Worm (Caenorhabditis elegans) whole organism, L3 larva: ENCODE measurements around the gene Y38H8A.2.
"Not testable (repeated sequence)": the region's sequence is repeated elsewhere in the genome, so short reads cannot be mapped to it uniquely, and the experiment has no call there.

ENCODE experiments used
- R02D3.7 ChIP-seq: fragments of 150-350 bp; optimal IDR thresholded peaks from 2 replicates; lab custom pipeline; 2014; ENCODE audit warnings: missing biosample characterization, missing genetic modification characterization
- ceh-16 ChIP-seq: sonication (generic microtip); optimal IDR thresholded peaks from 2 replicates; lab custom pipeline; 2017; ENCODE audit warnings: missing biosample characterization, missing genetic modification characterization
- ceh-28 ChIP-seq: fragments of 150-350 bp; optimal IDR thresholded peaks from 2 replicates; lab custom pipeline; 2014; ENCODE audit warnings: missing biosample characterization, missing genetic modification reagents, missing genetic modification characterization
- daf-12 ChIP-seq: fragments of 150-350 bp; optimal IDR thresholded peaks from 2 replicates; lab custom pipeline; 2014; ENCODE audit warnings: missing biosample characterization, missing genetic modification reagents, missing genetic modification characterization
- egl-27 ChIP-seq: sonication (generic microtip); optimal IDR thresholded peaks from 4 replicates; lab custom pipeline; 2017; ENCODE audit warnings: missing biosample characterization, missing genetic modification reagents, missing genetic modification characterization
- egl-5 ChIP-seq: fragments of 150-350 bp; optimal IDR thresholded peaks from 2 replicates; lab custom pipeline; 2017; ENCODE audit warnings: missing biosample characterization, missing genetic modification reagents, missing genetic modification characterization, inconsistent platforms
- eor-1 ChIP-seq, 2 experiments: fragments of 150-350 bp; optimal IDR thresholded peaks; 2 replicates each; lab custom pipeline; 2014 to 2018; ENCODE audit warnings: missing biosample characterization in 2 of 2, missing genetic modification characterization in 2 of 2
- fkh-10 ChIP-seq: sonication (generic microtip); optimal IDR thresholded peaks from 2 replicates; lab custom pipeline; 2017; ENCODE audit warnings: missing biosample characterization, missing genetic modification reagents, missing genetic modification characterization
- fkh-2 ChIP-seq: fragments of 150-350 bp; optimal IDR thresholded peaks from 2 replicates; lab custom pipeline; 2014; ENCODE audit warnings: missing biosample characterization, missing genetic modification reagents, missing genetic modification characterization
- hmg-11 ChIP-seq: sonication (generic microtip); optimal IDR thresholded peaks from 2 replicates; lab custom pipeline; 2016; ENCODE audit warnings: missing genetic modification characterization, missing compliant biosample characterization
- lin-15B ChIP-seq: fragments of 150-350 bp; optimal IDR thresholded peaks from 2 replicates; lab custom pipeline; 2014; ENCODE audit warnings: missing biosample characterization, missing genetic modification characterization
- lin-39 ChIP-seq: fragments of 150-350 bp; optimal IDR thresholded peaks from 2 replicates; lab custom pipeline; 2018; ENCODE audit warnings: missing biosample characterization, missing genetic modification reagents, missing genetic modification characterization
- lsy-12 ChIP-seq: sonication (generic microtip); optimal IDR thresholded peaks from 2 replicates; lab custom pipeline; 2016; ENCODE audit warnings: mild to moderate bottlenecking, missing genetic modification characterization, missing compliant biosample characterization
- nfya-1 ChIP-seq: sonication (generic microtip); optimal IDR thresholded peaks from 2 replicates; lab custom pipeline; 2017; ENCODE audit warnings: missing genetic modification characterization, mild to moderate bottlenecking, missing compliant biosample characterization, antibody characterized with exemption, moderate library complexity; ENCODE audit not compliant: insufficient read depth
- nhr-12 ChIP-seq: fragments of 150-350 bp; optimal IDR thresholded peaks from 2 replicates; lab custom pipeline; 2014; ENCODE audit warnings: missing biosample characterization, missing genetic modification characterization
- nhr-23 ChIP-seq: fragments of 150-350 bp; optimal IDR thresholded peaks from 2 replicates; lab custom pipeline; 2014; ENCODE audit warnings: missing biosample characterization, missing genetic modification reagents, missing genetic modification characterization
- nhr-237 ChIP-seq: fragments of 150-350 bp; optimal IDR thresholded peaks from 2 replicates; lab custom pipeline; 2014; ENCODE audit warnings: missing biosample characterization, missing genetic modification characterization
- nhr-25 ChIP-seq: sonication (generic microtip); optimal IDR thresholded peaks from 2 replicates; lab custom pipeline; 2017; ENCODE audit warnings: missing biosample characterization, missing genetic modification characterization
- nhr-28 ChIP-seq: fragments of 150-350 bp; optimal IDR thresholded peaks from 2 replicates; lab custom pipeline; 2014; ENCODE audit warnings: missing biosample characterization, missing genetic modification characterization
- nhr-43 ChIP-seq: sonication (generic microtip); optimal IDR thresholded peaks from 2 replicates; lab custom pipeline; 2016; ENCODE audit warnings: mild to moderate bottlenecking, missing genetic modification characterization, missing compliant biosample characterization; ENCODE audit not compliant: poor library complexity, severe bottlenecking
- nhr-67 ChIP-seq: fragments of 150-350 bp; optimal IDR thresholded peaks from 2 replicates; lab custom pipeline; 2014; ENCODE audit warnings: missing biosample characterization, missing genetic modification characterization
- pha-4 ChIP-seq: fragments of 150-350 bp; optimal IDR thresholded peaks from 2 replicates; lab custom pipeline; 2014; ENCODE audit warnings: missing biosample characterization, missing genetic modification reagents, missing genetic modification characterization
- pqm-1 ChIP-seq: fragments of 150-350 bp; optimal IDR thresholded peaks from 2 replicates; lab custom pipeline; 2017; ENCODE audit warnings: missing biosample characterization, missing genetic modification characterization, inconsistent platforms
- sea-2 ChIP-seq: fragments of 150-350 bp; sonication (generic microtip); optimal IDR thresholded peaks from 4 replicates; lab custom pipeline; 2014; ENCODE audit warnings: missing biosample characterization, missing genetic modification reagents, missing genetic modification characterization
- skn-1 ChIP-seq: fragments of 150-350 bp; optimal IDR thresholded peaks from 2 replicates; lab custom pipeline; 2014; ENCODE audit warnings: missing biosample characterization, missing genetic modification characterization
- snpc-4 ChIP-seq: fragments of 150-350 bp; optimal IDR thresholded peaks from 2 replicates; lab custom pipeline; 2014; ENCODE audit warnings: missing biosample characterization, missing genetic modification characterization
- tbx-2 ChIP-seq: sonication (generic microtip); optimal IDR thresholded peaks from 2 replicates; lab custom pipeline; 2016; ENCODE audit warnings: mild to moderate bottlenecking, missing genetic modification characterization, missing compliant biosample characterization
- unc-39 ChIP-seq: sonication (generic microtip); optimal IDR thresholded peaks from 4 replicates; lab custom pipeline; 2017; ENCODE audit warnings: missing biosample characterization, missing genetic modification characterization
- unc-62 ChIP-seq: fragments of 150-350 bp; sonication (generic microtip); optimal IDR thresholded peaks from 4 replicates; lab custom pipeline; 2014; ENCODE audit warnings: missing biosample characterization, missing genetic modification reagents, missing genetic modification characterization
- zag-1 ChIP-seq: fragments of 150-350 bp; optimal IDR thresholded peaks from 2 replicates; lab custom pipeline; 2014; ENCODE audit warnings: missing biosample characterization, missing genetic modification characterization
- ztf-11 ChIP-seq: fragments of 150-350 bp; optimal IDR thresholded peaks from 2 replicates; lab custom pipeline; 2014; ENCODE audit warnings: missing biosample characterization, missing genetic modification characterization
- ztf-4 ChIP-seq: fragments of 150-350 bp; optimal IDR thresholded peaks from 2 replicates; lab custom pipeline; 2014; ENCODE audit warnings: missing biosample characterization, missing genetic modification characterization

The Y38H8A.2 gene

DNA sequence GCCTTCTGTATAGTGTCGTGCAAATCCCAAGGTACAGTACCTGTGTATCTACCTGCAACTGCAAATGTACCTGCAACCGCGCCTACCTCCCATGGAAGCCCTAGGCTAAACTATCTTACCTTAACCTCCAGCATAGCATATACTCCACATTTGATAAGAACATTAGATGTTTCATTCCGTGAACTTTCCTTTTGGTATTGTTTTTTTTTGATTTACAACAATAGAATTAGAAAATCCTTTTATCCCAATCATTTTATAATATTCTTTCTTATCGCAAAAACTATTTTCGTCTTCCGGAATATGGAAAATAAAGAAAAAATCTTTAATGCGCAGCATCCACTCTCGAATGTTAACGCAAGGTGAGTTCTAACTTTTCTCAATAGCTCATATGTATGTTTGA is at the start of gene Y38H8A.2:
Gene Y38H8A.2 (plus strand): TSS at position 301 of the 400 bp plus-strand sequence.
- TF ChIP-seq nhr-28 (tag; lab: Kevin White, UChicago) (no peak), skn-1 (no peak), nfya-1 (tag; lab: Kevin White, UChicago) (no peak), snpc-4 (tag; lab: Kevin White, UChicago) (no peak), unc-62 (GFP tag; lab: Kevin White, UChicago) (no peak), fkh-10 (GFP tag; lab: Kevin White, UChicago) (no peak)

DNA sequence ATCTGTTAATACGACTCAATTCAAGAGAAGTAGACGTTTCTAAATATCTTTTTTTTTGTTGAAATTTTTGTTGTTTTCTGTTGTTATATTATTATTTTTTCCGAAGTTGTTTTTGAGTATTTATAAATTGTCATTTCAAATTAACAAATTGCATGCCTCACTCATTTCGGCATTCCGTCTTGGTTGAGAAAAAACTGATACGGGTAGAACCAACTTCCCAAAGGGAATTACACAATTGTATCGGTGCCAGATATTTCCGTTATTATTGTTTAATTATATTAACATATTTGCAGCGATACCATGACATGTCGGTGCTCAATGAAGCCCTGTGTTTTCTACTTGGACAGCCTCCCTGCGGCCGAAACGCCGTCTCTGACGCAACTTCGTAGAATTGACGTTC is 45.0 kb upstream of the Y38H8A.2 start, which contains the start of gene K09B11.4:
Gene K09B11.4 (plus strand): TSS at position 301 of the 400 bp plus-strand sequence.
- TF ChIP-seq egl-27 (tag; lab: Kevin White, UChicago) (no peak), daf-12 (tag; lab: Kevin White, UChicago) (no peak), zag-1 (tag; lab: Kevin White, UChicago) (no peak)
- TF ChIP-seq, all 47 proteins: peak for 0

DNA sequence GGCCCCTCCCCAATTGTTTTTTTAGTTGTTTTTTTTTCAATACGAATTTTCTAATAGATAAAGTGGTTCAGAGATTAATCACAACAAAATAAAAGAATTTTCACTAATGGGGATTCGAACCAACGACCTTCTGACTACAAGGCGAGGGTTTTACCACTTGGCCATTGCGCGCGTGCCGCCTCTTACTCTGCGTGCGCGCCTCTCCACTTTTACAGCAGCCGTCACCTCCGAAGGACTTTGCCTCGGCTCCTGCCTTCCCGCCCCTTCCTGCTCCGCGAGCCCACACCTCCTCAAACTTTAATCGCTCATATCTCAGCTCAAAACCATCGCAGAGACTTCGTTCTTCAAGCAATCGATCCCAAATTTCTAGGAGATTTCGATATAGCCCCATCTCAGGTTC is 44.1 kb upstream of the Y38H8A.2 start:
- TF ChIP-seq snpc-4 (tag; lab: Kevin White, UChicago) = peak; percentile 65

ce11 chrIV:13433904-13434303 is 40.3 kb upstream of the Y38H8A.2 start, which contains the start of gene K09B11.5:
Gene K09B11.5 (minus strand): TSS chrIV:13434004.
- TF ChIP-seq lin-15B, nhr-237, hmg-11 (tag; lab: Kevin White, UChicago): not testable (repeated sequence)

DNA sequence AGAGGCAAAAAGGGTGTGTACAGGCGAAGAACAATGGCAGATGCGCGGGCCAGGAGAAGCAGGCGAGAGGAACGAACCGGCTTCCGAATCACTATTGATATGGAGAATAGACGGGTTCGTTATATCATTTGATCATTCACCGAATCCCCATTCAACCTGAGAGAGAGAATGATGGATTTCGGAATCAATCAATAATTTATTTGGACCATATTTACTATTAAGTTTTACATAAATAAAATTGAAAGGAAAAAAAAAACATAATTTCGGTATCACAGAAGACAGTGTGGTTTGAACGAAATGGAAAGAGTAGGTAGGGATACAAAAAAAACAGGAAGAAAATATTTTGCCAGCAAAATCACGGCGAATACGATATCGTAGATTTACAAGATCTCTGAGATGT is 29.0 kb upstream of the Y38H8A.2 start, which contains the start of gene mam-3:
Gene mam-3 (minus strand): TSS at position 101 of the 400 bp plus-strand sequence.
- no peak for TF ChIP-seq ztf-4 (tag; lab: Kevin White, UChicago)
- TF ChIP-seq lin-39 (tag; lab: Kevin White, UChicago) = no peak
- TF ChIP-seq snpc-4 (tag; lab: Kevin White, UChicago) = no peak
- TF ChIP-seq nhr-43 = no peak
- no peak for TF ChIP-seq skn-1
- no peak for TF ChIP-seq ceh-16 (tag; lab: Kevin White, UChicago)
- no peak for TF ChIP-seq nhr-67 (tag; lab: Kevin White, UChicago)
- TF ChIP-seq tbx-2 (tag; lab: Kevin White, UChicago) = no peak
- no peak for TF ChIP-seq lin-15B (tag; lab: Kevin White, UChicago)

DNA sequence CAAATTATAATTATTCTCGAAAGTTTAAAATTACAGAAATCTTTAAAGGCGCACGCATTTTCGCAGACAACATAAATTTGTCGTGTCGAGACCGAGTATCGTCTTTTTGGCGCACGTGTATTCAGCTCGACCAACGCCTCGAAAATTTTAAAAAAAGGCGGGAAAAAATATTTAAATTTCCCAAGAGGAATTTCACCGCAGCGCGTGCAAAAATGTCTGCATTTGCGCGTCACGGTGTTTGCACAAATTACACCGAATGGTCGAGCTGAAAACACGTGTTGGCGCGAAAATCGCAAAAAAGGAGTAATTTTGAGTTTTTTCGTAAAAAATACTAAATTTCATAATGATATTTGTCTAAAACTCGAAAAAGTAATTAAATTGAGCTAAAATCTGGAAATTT is 23.5 kb upstream of the Y38H8A.2 start:
- TF ChIP-seq pqm-1 (tag; lab: Kevin White, UChicago) = no peak
- no peak for TF ChIP-seq ztf-11 (tag; lab: Kevin White, UChicago)
- no peak for TF ChIP-seq unc-39 (tag; lab: Kevin White, UChicago)
- TF ChIP-seq egl-5 = no peak
- no peak for TF ChIP-seq snpc-4 (tag; lab: Kevin White, UChicago)
- no peak for TF ChIP-seq sea-2 (GFP tag; lab: Kevin White, UChicago)
- no peak for TF ChIP-seq R02D3.7 (tag; lab: Kevin White, UChicago)
- TF ChIP-seq ceh-28 = no peak
- no peak for TF ChIP-seq lsy-12 (tag; lab: Kevin White, UChicago)
- TF ChIP-seq nhr-12 (tag; lab: Kevin White, UChicago) = no peak
- no peak for TF ChIP-seq eor-1 (tag; optimal IDR thresholded peaks at IDR 0.05; lab: Kevin White, UChicago)
- TF ChIP-seq lin-39 (tag; lab: Kevin White, UChicago) = no peak
- no peak for TF ChIP-seq nhr-25 (tag; lab: Kevin White, UChicago)
- no peak for TF ChIP-seq nhr-28 (tag; lab: Kevin White, UChicago)
- TF ChIP-seq hmg-11 (tag; lab: Kevin White, UChicago) = no peak

DNA sequence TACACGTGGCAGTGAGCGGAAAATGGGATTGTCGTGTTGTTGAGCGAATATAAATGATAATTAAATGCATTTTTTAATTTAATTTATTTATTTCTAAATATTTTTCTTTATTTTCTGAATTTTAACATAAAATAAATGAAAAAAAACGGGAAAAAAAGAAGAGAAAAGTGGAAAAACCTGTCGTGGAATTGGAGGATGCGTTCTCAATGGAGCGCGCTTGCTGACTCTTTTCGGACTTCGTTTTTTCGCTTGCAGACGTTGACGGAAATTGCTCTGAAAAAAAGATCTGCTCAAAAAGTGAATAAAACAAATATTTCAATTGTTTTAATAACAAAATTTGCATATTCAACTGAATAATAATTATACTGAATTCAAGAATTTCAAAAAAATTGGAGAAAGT is 20.7 kb upstream of the Y38H8A.2 start:
- peak; percentile 37 for TF ChIP-seq nfya-1 (tag; lab: Kevin White, UChicago)
- peak; percentile 46 for TF ChIP-seq pha-4
- peak; percentile 1 for TF ChIP-seq nhr-23
- TF ChIP-seq fkh-2 = no peak
- peak; percentile 60 for TF ChIP-seq lin-15B (tag; lab: Kevin White, UChicago)
- TF ChIP-seq, all 47 proteins: peak for 4
